Fruit fly (Drosophila melanogaster): ENCODE data around the gene CG45080.

Gene CG45080

DNA sequence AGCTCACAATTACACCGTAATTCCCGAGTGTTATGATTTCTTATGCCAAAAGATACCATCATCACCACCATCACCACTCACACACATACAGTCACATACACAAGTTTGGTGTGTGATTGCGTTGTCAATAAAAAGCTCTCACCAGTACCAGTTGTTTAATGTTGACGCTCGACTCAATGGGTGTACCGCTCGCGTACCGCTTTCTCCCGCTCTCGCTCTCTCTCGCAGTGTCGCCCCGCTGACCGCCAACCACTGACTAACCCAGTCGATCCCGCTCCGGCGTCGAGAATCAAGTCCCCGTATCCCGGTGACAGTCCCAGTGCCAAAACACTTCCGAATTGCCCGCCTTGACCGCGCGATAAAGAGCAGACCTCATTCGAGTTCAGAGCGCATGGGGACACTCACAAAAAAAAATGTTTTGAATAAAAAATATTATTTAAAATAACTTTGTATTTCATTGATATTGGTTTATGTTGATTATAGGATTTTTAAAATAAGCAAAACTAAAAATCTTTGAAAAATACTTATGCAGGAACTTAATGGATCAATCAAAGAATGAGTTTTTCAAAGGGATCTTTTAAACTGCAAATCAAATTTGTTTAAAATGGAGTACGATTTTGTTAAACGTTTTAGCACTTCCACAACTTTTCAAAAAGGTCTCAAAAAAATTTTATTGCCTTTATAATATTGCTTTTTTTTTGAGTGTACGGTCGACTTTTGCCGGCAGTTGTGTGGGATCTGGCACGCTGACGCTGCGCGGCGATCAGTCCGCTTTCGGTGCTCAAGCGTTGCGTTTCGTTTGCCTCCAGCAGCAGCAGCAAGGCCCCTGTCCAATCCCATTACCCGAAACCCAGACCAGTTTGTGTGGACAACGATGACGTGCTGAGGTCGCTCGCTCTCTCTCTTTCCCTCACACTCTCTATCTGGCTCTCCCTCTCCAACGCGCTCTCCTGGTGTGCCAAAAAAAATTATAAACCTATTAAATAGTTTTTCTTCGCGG lies 45.4 kb upstream of the CG45080 start, which contains the start of gene Dic1 (continued):
- TF ChIP-seq CG10669 (GFP tag; optimal IDR thresholded peaks at IDR 0.05) (peak; percentile 96), Hr38 (GFP tag; optimal IDR thresholded peaks at IDR 0.05) (peak; percentile 26), Hr4 (GFP tag; optimal IDR thresholded peaks at IDR 0.05) (peak; percentile 98), Eip75B (GFP tag; optimal IDR thresholded peaks at IDR 0.05) (peak; percentile 97), net (GFP tag; optimal IDR thresholded peaks at IDR 0.05) (peak; percentile 97), Smox (GFP tag; optimal IDR thresholded peaks at IDR 0.05) (peak; percentile 97), CG15336 (GFP tag; IDR thresholded peaks at IDR 0.05) (peak; percentile 96), CG1621 (tag; optimal IDR thresholded peaks at IDR 0.05) (peak; percentile 79), CG7368 (GFP tag; optimal IDR thresholded peaks at IDR 0.05) (peak; percentile 92), Hr39 (GFP tag; optimal IDR thresholded peaks at IDR 0.05) (peak; percentile 96), esn (GFP tag; optimal IDR thresholded peaks at IDR 0.05) (peak; percentile 99), CG6854 (GFP tag; optimal IDR thresholded peaks at IDR 0.05) (peak; percentile 96), cyc (GFP tag; optimal IDR thresholded peaks at IDR 0.05) (peak; percentile 96), CG6792 (GFP tag; optimal IDR thresholded peaks at IDR 0.05) (peak; percentile 96), CG11902 (GFP tag; optimal IDR thresholded peaks at IDR 0.05) (peak; percentile 95), Eip78C (GFP tag) (peak; percentile 100), fd85E (GFP tag; optimal IDR thresholded peaks at IDR 0.05) (peak; percentile 85), fkh (GFP tag; optimal IDR thresholded peaks at IDR 0.05) (peak; percentile 66), CG4318 (GFP tag; optimal IDR thresholded peaks at IDR 0.05) (peak; percentile 98), OdsH (GFP tag; optimal IDR thresholded peaks at IDR 0.05) (peak; percentile 98), lz (GFP tag; optimal IDR thresholded peaks at IDR 0.05) (peak; percentile 97), CG10631 (GFP tag; optimal IDR thresholded peaks at IDR 0.05) (peak; percentile 96), Eip93F (GFP tag; optimal IDR thresholded peaks at IDR 0.05) (peak; percentile 89), Ets96B (tag; optimal IDR thresholded peaks at IDR 0.05) (peak; percentile 95), CG8319 (GFP tag; optimal IDR thresholded peaks at IDR 0.05) (peak; percentile 97), dsx (GFP tag; optimal IDR thresholded peaks at IDR 0.05; ENCODE audit: poor library complexity, severe bottlenecking) (peak; percentile 85), topi (GFP tag; optimal IDR thresholded peaks at IDR 0.05) (peak; percentile 98), Met (GFP tag; optimal IDR thresholded peaks at IDR 0.05) (peak; percentile 97), vri (GFP tag; optimal IDR thresholded peaks at IDR 0.05) (peak; percentile 87), pdm3 (GFP tag; optimal IDR thresholded peaks at IDR 0.05) (peak; percentile 97), CG3032 (tag; optimal IDR thresholded peaks at IDR 0.05) (peak; percentile 94), fd59A (GFP tag; optimal IDR thresholded peaks at IDR 0.05) (peak; percentile 92), CG9139 (GFP tag; optimal IDR thresholded peaks at IDR 0.05) (peak; percentile 90), spab (GFP tag; optimal IDR thresholded peaks at IDR 0.05) (peak; percentile 97), Sox102F (GFP tag; optimal IDR thresholded peaks at IDR 0.05) (peak; percentile 97), CG32006 (GFP tag; optimal IDR thresholded peaks at IDR 0.05) (peak; percentile 99), Lpt (GFP tag; optimal IDR thresholded peaks at IDR 0.05) (peak; percentile 98), Sox15 (GFP tag; optimal IDR thresholded peaks at IDR 0.05) (peak; percentile 96), CG6808 (GFP tag; optimal IDR thresholded peaks at IDR 0.05) (peak; percentile 95), eg (GFP tag; IDR thresholded peaks at IDR 0.05) (peak; percentile 93), dac (GFP tag; optimal IDR thresholded peaks at IDR 0.05) (peak; percentile 95), CG8119 (GFP tag; IDR thresholded peaks at IDR 0.05) (peak; percentile 96)

Data from whole organism, prepupa.